Worm (Caenorhabditis elegans) whole organism, young adult: Measurements from ENCODE around the gene cbp-2.

Experiments used
- B0035.1 ChIP-seq: sonication (generic microtip); optimal IDR thresholded peaks from 2 replicates; lab custom pipeline; 2016; ENCODE audit warnings: missing genetic modification characterization, mild to moderate bottlenecking, missing compliant biosample characterization, missing genotype, missing genetic modification reagents
- F37B4.10 ChIP-seq: fragments of 200-800 bp; sonication (Bioruptor generic); IDR thresholded peaks from 2 replicates; pipeline ENCODE4 v1.3.6; 2022; ENCODE audit warnings: missing genetic modification characterization, missing compliant biosample characterization
- F39B2.1 ChIP-seq: fragments of 200-800 bp; sonication (Bioruptor generic); IDR thresholded peaks from 2 replicates; pipeline ENCODE4 v1.3.6; 2022; ENCODE audit warnings: missing genetic modification reagents, missing genetic modification characterization, missing compliant biosample characterization
- F49E8.2 ChIP-seq: sonication (generic microtip); optimal IDR thresholded peaks from 3 replicates; lab custom pipeline; 2017; ENCODE audit warnings: missing genetic modification characterization, mild to moderate bottlenecking, missing compliant biosample characterization, antibody characterized with exemption, moderate library complexity; ENCODE audit not compliant: insufficient read depth
- F57A8.1 ChIP-seq: fragments of 200-800 bp; sonication (Bioruptor generic); optimal IDR thresholded peaks from 2 replicates; lab custom pipeline; 2018; ENCODE audit warnings: mild to moderate bottlenecking, missing genetic modification characterization, moderate library complexity, missing compliant biosample characterization
- F57C9.4 ChIP-seq: sonication (generic microtip); optimal IDR thresholded peaks from 2 replicates; lab custom pipeline; 2017; ENCODE audit warnings: mild to moderate bottlenecking, missing genetic modification characterization, missing compliant biosample characterization
- K11D2.4 ChIP-seq: fragments of 200-800 bp; sonication (Bioruptor generic); IDR thresholded peaks from 2 replicates; pipeline ENCODE4 v1.3.6; 2022; ENCODE audit warnings: missing genetic modification reagents, missing genetic modification characterization, missing compliant biosample characterization
- Y53F4B.3 ChIP-seq: fragments of 200-800 bp; sonication (Bioruptor generic); IDR thresholded peaks from 2 replicates; pipeline ENCODE4 v1.3.6; 2022; ENCODE audit warnings: missing genetic modification reagents, missing genetic modification characterization, missing compliant biosample characterization
- Y53G8AR.9 ChIP-seq: fragments of 200-800 bp; sonication (Bioruptor generic); conservative IDR thresholded peaks from 2 replicates; pipeline ENCODE4 v1.3.6; 2022; ENCODE audit warnings: missing genetic modification reagents, missing genetic modification characterization, missing compliant biosample characterization
- Y56A3A.18 ChIP-seq: fragments of 200-800 bp; sonication (Bioruptor generic); IDR thresholded peaks from 2 replicates; pipeline ENCODE4 v1.3.6; 2022; ENCODE audit warnings: missing genetic modification reagents, missing genetic modification characterization, missing compliant biosample characterization
- ZK185.1 ChIP-seq: sonication (generic microtip); optimal IDR thresholded peaks from 2 replicates; lab custom pipeline; 2016; ENCODE audit warnings: mild to moderate bottlenecking, missing genetic modification characterization, missing compliant biosample characterization; ENCODE audit not compliant: poor library complexity, severe bottlenecking
- attf-3 ChIP-seq: fragments of 200-800 bp; sonication (Bioruptor generic); conservative IDR thresholded peaks from 2 replicates; pipeline ENCODE4 v1.3.6; 2022; ENCODE audit warnings: missing genetic modification reagents, missing genetic modification characterization, missing compliant biosample characterization
- attf-6 ChIP-seq: fragments of 200-800 bp; sonication (Bioruptor generic); IDR thresholded peaks from 2 replicates; pipeline ENCODE4 v1.3.6; 2022; ENCODE audit warnings: missing genetic modification reagents, missing genetic modification characterization, missing compliant biosample characterization
- cebp-1 ChIP-seq, 2 experiments: fragments of 200-800 bp in 1 of 2; sonication (Bioruptor generic) in 1 of 2; sonication (generic microtip) in 1 of 2; IDR thresholded peaks in 1 of 2; optimal IDR thresholded peaks in 1 of 2; 2 replicates each; pipeline versions ENCODE4 v1.3.6 to Lab custom; 2017 to 2022; ENCODE audit warnings: missing compliant biosample characterization in 2 of 2, missing genetic modification characterization in 2 of 2, mild to moderate bottlenecking in 1 of 2, missing genetic modification reagents in 1 of 2, moderate library complexity in 1 of 2
- dpl-1 ChIP-seq: fragments of 150-350 bp; optimal IDR thresholded peaks from 2 replicates; lab custom pipeline; 2014; ENCODE audit warnings: missing biosample characterization, missing genetic modification reagents, missing genetic modification characterization
- egrh-3 ChIP-seq: fragments of 200-800 bp; sonication (Bioruptor generic); IDR thresholded peaks from 2 replicates; pipeline ENCODE4 v1.3.6; 2022; ENCODE audit warnings: missing genetic modification reagents, missing genetic modification characterization, missing compliant biosample characterization
- ekl-4 ChIP-seq: fragments of 200-800 bp; sonication (Bioruptor generic); IDR thresholded peaks from 2 replicates; pipeline ENCODE4 v1.3.6; 2022; ENCODE audit warnings: missing genetic modification reagents, missing genetic modification characterization, missing compliant biosample characterization
- fkh-3 ChIP-seq: sonication (generic microtip); optimal IDR thresholded peaks from 2 replicates; lab custom pipeline; 2016; ENCODE audit warnings: mild to moderate bottlenecking, missing genetic modification characterization, missing compliant biosample characterization
- hmg-20 ChIP-seq: fragments of 200-800 bp; sonication (Bioruptor generic); IDR thresholded peaks from 2 replicates; pipeline ENCODE4 v1.3.6; 2022; ENCODE audit warnings: missing genetic modification reagents, missing genetic modification characterization, missing compliant biosample characterization
- let-526 ChIP-seq: fragments of 200-800 bp; sonication (Bioruptor generic); IDR thresholded peaks from 2 replicates; pipeline ENCODE4 v1.3.6; 2022; ENCODE audit warnings: missing genetic modification reagents, missing genetic modification characterization, missing compliant biosample characterization
- let-607 ChIP-seq, 2 experiments: fragments of 200-800 bp in 1 of 2; sonication (Bioruptor generic) in 1 of 2; sonication (generic microtip) in 1 of 2; optimal IDR thresholded peaks; 2 replicates each; lab custom pipeline; 2016 to 2018; ENCODE audit warnings: mild to moderate bottlenecking in 2 of 2, missing compliant biosample characterization in 2 of 2, missing genetic modification characterization in 2 of 2, moderate library complexity in 2 of 2, missing genotype in 1 of 2
- madf-6 ChIP-seq: fragments of 200-800 bp; sonication (Bioruptor generic); IDR thresholded peaks from 2 replicates; pipeline ENCODE4 v1.3.6; 2022; ENCODE audit warnings: missing genetic modification reagents, missing genetic modification characterization, missing compliant biosample characterization
- madf-8 ChIP-seq: fragments of 200-800 bp; sonication (Bioruptor generic); conservative IDR thresholded peaks from 2 replicates; pipeline ENCODE4 v1.3.6; 2022; ENCODE audit warnings: missing genetic modification reagents, missing genetic modification characterization, missing compliant biosample characterization
- nfyb-1 ChIP-seq: fragments of 200-800 bp; sonication (Bioruptor generic); IDR thresholded peaks from 2 replicates; pipeline ENCODE4 v1.3.6; 2022; ENCODE audit warnings: missing genetic modification reagents, missing genetic modification characterization, missing compliant biosample characterization
- nhr-80 ChIP-seq: sonication (generic microtip); optimal IDR thresholded peaks from 2 replicates; lab custom pipeline; 2016; ENCODE audit warnings: missing genetic modification characterization, missing compliant biosample characterization
- pbrm-1 ChIP-seq: fragments of 200-800 bp; sonication (Bioruptor generic); IDR thresholded peaks from 2 replicates; pipeline ENCODE4 v1.3.6; 2022; ENCODE audit warnings: missing genetic modification reagents, missing genetic modification characterization, missing compliant biosample characterization
- rec-8 ChIP-seq, 2 experiments: sonication (generic microtip); optimal IDR thresholded peaks; 2 replicates each; lab custom pipeline; 2016; ENCODE audit warnings: mild to moderate bottlenecking in 2 of 2, missing genetic modification characterization in 2 of 2, missing genetic modification reagents in 2 of 2, missing genotype in 2 of 2, missing biosample characterization in 1 of 2, missing compliant biosample characterization in 1 of 2, moderate library complexity in 1 of 2
- sdz-38 ChIP-seq: sonication (generic microtip); optimal IDR thresholded peaks from 2 replicates; lab custom pipeline; 2016; ENCODE audit warnings: missing genotype, missing genetic modification characterization, missing compliant biosample characterization
- snpc-3.4 ChIP-seq: sonication (generic microtip); optimal IDR thresholded peaks from 2 replicates; lab custom pipeline; 2017; ENCODE audit warnings: missing genetic modification characterization, mild to moderate bottlenecking, missing compliant biosample characterization, antibody characterized with exemption, moderate library complexity, missing genotype, missing genetic modification reagents
- somi-1 ChIP-seq: fragments of 200-800 bp; sonication (Bioruptor generic); optimal IDR thresholded peaks from 2 replicates; lab custom pipeline; 2018; ENCODE audit warnings: mild to moderate bottlenecking, missing genetic modification characterization, missing compliant biosample characterization
- tbp1 ChIP-seq: fragments of 200-800 bp; sonication (Bioruptor generic); optimal IDR thresholded peaks from 2 replicates; lab custom pipeline; 2018; ENCODE audit warnings: mild to moderate bottlenecking, missing genetic modification characterization, missing compliant biosample characterization
- tlf-1 ChIP-seq: fragments of 200-800 bp; sonication (Bioruptor generic); optimal IDR thresholded peaks from 2 replicates; lab custom pipeline; 2018; ENCODE audit warnings: mild to moderate bottlenecking, missing genetic modification characterization, missing compliant biosample characterization
- zfh-2 ChIP-seq: fragments of 200-800 bp; sonication (Bioruptor generic); conservative IDR thresholded peaks from 2 replicates; pipeline ENCODE4 v1.3.6; 2022; ENCODE audit warnings: missing genetic modification reagents, missing genetic modification characterization, missing compliant biosample characterization
- ztf-25 ChIP-seq: fragments of 200-800 bp; sonication (Bioruptor generic); IDR thresholded peaks from 2 replicates; pipeline ENCODE4 v1.3.6; 2022; ENCODE audit warnings: missing genetic modification reagents, missing genetic modification characterization, missing compliant biosample characterization

cbp-2 gene

DNA sequence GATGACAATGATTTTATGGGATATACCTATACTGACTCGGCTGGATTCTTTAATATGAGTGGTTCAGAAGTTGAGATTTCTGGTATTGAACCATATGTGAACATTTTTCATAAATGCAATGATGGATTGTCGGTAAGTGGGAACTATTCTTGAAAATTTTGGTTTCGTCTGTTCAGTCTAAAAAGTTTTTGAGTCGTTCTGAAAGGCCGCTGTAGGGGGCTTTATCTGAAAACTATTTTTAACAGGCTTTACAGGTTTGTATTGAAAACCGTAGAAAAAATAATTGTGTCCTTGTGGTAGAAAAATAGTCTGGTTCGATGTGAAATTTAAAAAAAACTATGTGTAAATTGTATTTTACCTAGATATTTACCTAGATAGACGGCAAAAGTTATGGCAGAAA, 6.6 kb downstream of the cbp-2 start:
- TF ChIP-seq let-526: no peak
- TF ChIP-seq nfyb-1 (GFP tag; lab: Robert Waterston, UW): no peak
- TF ChIP-seq sdz-38 (tag; lab: Kevin White, UChicago): no peak
- TF ChIP-seq B0035.1 (tag; lab: Kevin White, UChicago): no peak
- no peak for TF ChIP-seq dpl-1 (GFP tag; lab: Kevin White, UChicago)
- no peak for TF ChIP-seq K11D2.4 (GFP tag; lab: Robert Waterston, UW)
- TF ChIP-seq fkh-3 (tag; lab: Kevin White, UChicago): no peak
- TF ChIP-seq tlf-1 (GFP tag; lab: Kevin White, UChicago): no peak
- TF ChIP-seq ZK185.1 (tag; lab: Kevin White, UChicago): no peak
- TF ChIP-seq nhr-80 (tag; lab: Kevin White, UChicago): no peak
- no peak for TF ChIP-seq Y56A3A.18 (GFP tag; lab: Robert Waterston, UW)
- no peak for TF ChIP-seq madf-8 (GFP tag; lab: Robert Waterston, UW)
- TF ChIP-seq Y53G8AR.9 (GFP tag; lab: Robert Waterston, UW): no peak
- no peak for TF ChIP-seq attf-6 (GFP tag; lab: Robert Waterston, UW)
- no peak for TF ChIP-seq F57A8.1 (GFP tag; lab: Kevin White, UChicago)
- no peak for TF ChIP-seq F39B2.1
- no peak for TF ChIP-seq attf-3 (GFP tag; lab: Robert Waterston, UW)
- no peak for TF ChIP-seq tbp1 (GFP tag; lab: Kevin White, UChicago)
- no peak for TF ChIP-seq somi-1 (GFP tag; lab: Kevin White, UChicago)

DNA sequence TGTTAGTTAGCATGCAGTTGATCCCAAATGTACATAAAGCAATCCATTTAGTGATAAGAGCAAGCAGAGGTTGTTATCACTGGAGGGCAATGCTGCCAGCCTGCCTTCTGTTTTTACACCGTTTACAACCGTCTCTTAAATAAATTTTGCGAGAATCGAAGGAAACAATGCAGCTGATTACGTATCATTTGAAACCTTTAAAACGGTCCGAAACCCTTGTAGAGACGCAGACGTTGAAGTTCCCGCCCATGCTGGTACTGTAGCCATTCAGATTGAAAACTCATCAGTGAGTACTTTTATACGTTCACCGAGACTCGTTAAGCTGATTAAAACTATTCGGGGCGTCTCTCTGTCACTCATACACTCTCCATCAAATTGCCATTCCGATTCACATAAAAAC, 7.4 kb downstream of the cbp-2 start:
- no peak for TF ChIP-seq Y53F4B.3 (GFP tag; lab: Robert Waterston, UW)
- TF ChIP-seq nhr-80 (tag; lab: Kevin White, UChicago): peak; percentile 91
- no peak for TF ChIP-seq ekl-4
- peak; percentile 1 to 5 for TF ChIP-seq let-607 (tag; optimal IDR thresholded peaks at IDR 0.05; lab: Kevin White, UChicago)
- no peak for TF ChIP-seq cebp-1 (GFP tag; IDR thresholded peaks at IDR 0.05; lab: Robert Waterston, UW)
- peak; percentile 20 for TF ChIP-seq cebp-1 (tag; optimal IDR thresholded peaks at IDR 0.05; lab: Kevin White, UChicago)
- TF ChIP-seq, all 124 proteins: peak for 3

DNA sequence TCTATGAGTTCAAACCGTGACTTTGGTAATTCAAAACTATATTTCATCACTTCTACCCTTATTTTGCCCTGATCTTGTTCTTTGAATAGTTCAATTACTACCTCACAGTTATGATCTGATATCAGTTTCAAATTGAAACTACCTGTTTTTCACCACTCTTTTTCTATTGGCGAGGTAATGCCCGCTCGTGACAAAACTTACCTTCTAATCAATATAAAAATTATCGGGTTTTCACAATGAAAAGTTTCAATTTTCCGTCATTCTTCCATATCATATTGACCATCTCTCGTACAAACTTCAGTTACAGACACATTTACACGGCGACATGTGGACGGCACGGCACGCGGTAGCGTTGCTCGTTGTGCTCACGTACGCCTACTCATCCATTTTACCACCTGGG, 9.1 kb downstream of the cbp-2 start, which contains the start of gene dec-7:
Gene dec-7 (plus strand): TSS at position 308 of the 400 bp plus-strand sequence.
- TF ChIP-seq ztf-25 (GFP tag; lab: Robert Waterston, UW) (no peak), madf-6 (GFP tag; lab: Robert Waterston, UW) (no peak), F39B2.1 (no peak), cebp-1 (GFP tag; IDR thresholded peaks at IDR 0.05; lab: Robert Waterston, UW) (no peak), cebp-1 (tag; optimal IDR thresholded peaks at IDR 0.05; lab: Kevin White, UChicago) (peak; percentile 45), rec-8 (tag; optimal IDR thresholded peaks at IDR 0.05; lab: Kevin White, UChicago) (no peak), somi-1 (GFP tag; lab: Kevin White, UChicago) (no peak), nhr-80 (tag; lab: Kevin White, UChicago) (peak; percentile 64), F49E8.2 (tag; lab: Kevin White, UChicago) (no peak)

DNA sequence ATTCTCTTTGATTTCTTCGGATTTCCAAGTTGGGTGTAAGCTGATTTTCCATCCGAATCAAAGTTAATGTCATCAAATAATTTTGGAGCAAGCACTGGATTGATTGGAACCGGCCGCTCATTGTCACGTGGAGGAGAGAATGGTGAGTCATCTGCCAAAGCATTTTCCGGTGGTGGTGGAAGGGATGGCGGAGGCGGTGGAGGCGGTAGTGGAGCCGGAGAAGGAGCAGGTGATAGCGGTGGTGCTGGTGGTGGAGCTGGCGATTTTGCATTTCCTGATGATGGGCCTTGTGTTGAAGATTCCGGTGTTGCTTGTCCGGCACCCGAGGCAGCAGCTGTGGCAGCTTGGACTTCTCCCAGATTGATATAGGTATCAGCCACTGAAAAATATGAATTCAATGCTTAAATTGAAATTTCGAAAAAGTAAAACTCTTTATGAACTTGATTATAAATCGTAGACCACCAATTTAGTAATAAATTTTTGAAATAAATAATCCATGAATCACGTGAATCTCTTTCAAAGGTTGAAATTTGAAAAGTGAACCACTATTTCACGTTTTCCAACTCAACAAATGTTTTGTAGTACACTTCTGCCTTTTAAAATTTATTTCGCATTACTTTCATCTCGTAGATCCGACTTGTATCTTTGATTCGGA, 18.2 kb downstream of the cbp-2 start, which contains the start of the genes K03H1.9 and K03H1.12:
Gene K03H1.9 (minus strand): TSS at position 471 of the 655 bp plus-strand sequence.
Gene K03H1.12 (plus strand): TSS at position 605 of the 655 bp plus-strand sequence.
- TF ChIP-seq egrh-3 (peak; percentile 59; the same call in 1 of the 2 replicates), rec-8 (tag; optimal IDR thresholded peaks at IDR 0.05; lab: Kevin White, UChicago) (no peak), snpc-3.4 (tag; lab: Kevin White, UChicago) (no peak), pbrm-1 (GFP tag; lab: Robert Waterston, UW) (no peak), F37B4.10 (no peak), F57C9.4 (tag; lab: Kevin White, UChicago) (no peak), zfh-2 (peak; percentile 81), hmg-20 (GFP tag; lab: Robert Waterston, UW) (no peak)
- TF ChIP-seq, all 124 proteins: peak for 2
